Worm (Caenorhabditis elegans) whole organism, L1 larva: ENCODE measurements around the gene B0281.1.
A peak's percentile ranks its signal among the peaks of the same experiment; 100 is the strongest.
"Not testable (repeated sequence)": the region's sequence is repeated elsewhere in the genome, so short reads cannot be mapped to it uniquely, and the experiment has no call there.

ENCODE experiments used
- C04F5.9 ChIP-seq: sonication (generic microtip); optimal IDR thresholded peaks from 2 replicates; lab custom pipeline; 2016; ENCODE audit warnings: missing genetic modification characterization, missing compliant biosample characterization
- C16A3.4 ChIP-seq: fragments of 150-350 bp; optimal IDR thresholded peaks from 2 replicates; lab custom pipeline; 2014; ENCODE audit warnings: missing biosample characterization, missing genetic modification characterization
- ceh-82 ChIP-seq, 3 experiments: fragments of 150-350 bp in 1 of 3; sonication (generic microtip) in 2 of 3; optimal IDR thresholded peaks; 2 replicates each; lab custom pipeline; 2014 to 2017; ENCODE audit warnings: missing biosample characterization in 3 of 3, missing genetic modification characterization in 3 of 3
- ceh-90 ChIP-seq: sonication (generic microtip); optimal IDR thresholded peaks from 2 replicates; lab custom pipeline; 2016; ENCODE audit warnings: missing genetic modification characterization, missing compliant biosample characterization
- dsc-1 ChIP-seq: sonication (generic microtip); optimal IDR thresholded peaks from 2 replicates; lab custom pipeline; 2016; ENCODE audit warnings: mild to moderate bottlenecking, missing genetic modification characterization, missing compliant biosample characterization
- efl-1 ChIP-seq, 4 experiments: fragments of 150-350 bp; optimal IDR thresholded peaks in 3 of 4; peaks in 1 of 4; 1 replicate in 1 of 4; 2 replicates in 3 of 4; lab custom pipeline; 2014; ENCODE audit warnings: missing biosample characterization in 2 of 4, missing genetic modification characterization in 2 of 4, missing genetic modification reagents in 2 of 4
- efl-3 ChIP-seq: fragments of 200-800 bp; sonication (Bioruptor generic); optimal IDR thresholded peaks from 2 replicates; lab custom pipeline; 2018; ENCODE audit warnings: mild to moderate bottlenecking, missing genetic modification characterization, missing compliant biosample characterization
- elt-2 ChIP-seq: sonication (generic microtip); optimal IDR thresholded peaks from 2 replicates; lab custom pipeline; 2016; ENCODE audit warnings: missing genetic modification characterization, mild to moderate bottlenecking, inconsistent platforms, missing compliant biosample characterization, missing genetic modification reagents
- ets-5 ChIP-seq: fragments of 200-800 bp; sonication (Bioruptor generic); IDR thresholded peaks from 2 replicates; pipeline ENCODE4 v1.3.6; 2022; ENCODE audit warnings: missing genetic modification characterization, missing compliant biosample characterization
- fkh-10 ChIP-seq: sonication (generic microtip); optimal IDR thresholded peaks from 2 replicates; lab custom pipeline; 2017; ENCODE audit warnings: missing biosample characterization, missing genetic modification reagents, missing genetic modification characterization
- hlh-4 ChIP-seq: sonication (generic microtip); optimal IDR thresholded peaks from 2 replicates; lab custom pipeline; 2016; ENCODE audit warnings: mild to moderate bottlenecking, missing genetic modification characterization, missing compliant biosample characterization
- isw-1 ChIP-seq: fragments of 200-800 bp; sonication (Bioruptor generic); IDR thresholded peaks from 2 replicates; pipeline ENCODE4 v1.3.6; 2022; ENCODE audit warnings: missing genetic modification characterization, missing compliant biosample characterization
- jun-1 ChIP-seq: fragments of 150-350 bp; optimal IDR thresholded peaks from 2 replicates; lab custom pipeline; 2014; ENCODE audit warnings: missing biosample characterization, missing genetic modification reagents, missing genetic modification characterization
- lin-14 ChIP-seq: fragments of 200-800 bp; sonication (Bioruptor generic); optimal IDR thresholded peaks from 2 replicates; lab custom pipeline; 2018; ENCODE audit warnings: mild to moderate bottlenecking, missing genetic modification characterization, moderate library complexity, missing compliant biosample characterization
- lsy-2 ChIP-seq, 2 experiments: fragments of 150-350 bp; optimal IDR thresholded peaks; 2 replicates each; lab custom pipeline; 2014; ENCODE audit warnings: missing biosample characterization in 2 of 2, missing genetic modification characterization in 2 of 2
- mef-2 ChIP-seq: fragments of 150-350 bp; optimal IDR thresholded peaks from 2 replicates; lab custom pipeline; 2014; ENCODE audit warnings: missing biosample characterization, missing genetic modification characterization
- nhr-11 ChIP-seq: fragments of 150-350 bp; optimal IDR thresholded peaks from 2 replicates; lab custom pipeline; 2014; ENCODE audit warnings: missing biosample characterization, missing genetic modification characterization
- nhr-12 ChIP-seq: sonication (generic microtip); optimal IDR thresholded peaks from 2 replicates; lab custom pipeline; 2017; ENCODE audit warnings: missing biosample characterization, missing genetic modification characterization
- nhr-19 ChIP-seq: fragments of 200-800 bp; sonication (Bioruptor generic); conservative IDR thresholded peaks from 2 replicates; pipeline ENCODE4 v1.3.6; 2022; ENCODE audit warnings: missing genetic modification characterization, missing compliant biosample characterization
- nhr-237 ChIP-seq: fragments of 150-350 bp; optimal IDR thresholded peaks from 2 replicates; lab custom pipeline; 2014; ENCODE audit warnings: missing biosample characterization, missing genetic modification characterization
- nhr-47 ChIP-seq: sonication (generic microtip); optimal IDR thresholded peaks from 2 replicates; lab custom pipeline; 2016; ENCODE audit warnings: mild to moderate bottlenecking, missing genetic modification characterization, moderate library complexity, missing compliant biosample characterization
- nhr-71 ChIP-seq: sonication (generic microtip); optimal IDR thresholded peaks from 2 replicates; lab custom pipeline; 2016; ENCODE audit warnings: mild to moderate bottlenecking, missing genetic modification characterization, moderate library complexity, missing compliant biosample characterization
- nhr-77 ChIP-seq: fragments of 150-350 bp; optimal IDR thresholded peaks from 2 replicates; lab custom pipeline; 2014; ENCODE audit warnings: missing biosample characterization, missing genetic modification characterization
- pag-3 ChIP-seq: sonication (generic microtip); optimal IDR thresholded peaks from 2 replicates; lab custom pipeline; 2017; ENCODE audit warnings: missing genetic modification characterization, mild to moderate bottlenecking, missing compliant biosample characterization, antibody characterized with exemption, borderline replicate concordance; ENCODE audit not compliant: insufficient read depth
- skn-1 ChIP-seq: fragments of 150-350 bp; optimal IDR thresholded peaks from 2 replicates; lab custom pipeline; 2014; ENCODE audit warnings: missing biosample characterization, missing genetic modification characterization
- snu-23 ChIP-seq: sonication (generic microtip); optimal IDR thresholded peaks from 2 replicates; lab custom pipeline; 2016; ENCODE audit warnings: missing genetic modification characterization, missing compliant biosample characterization
- sptf-1 ChIP-seq: fragments of 150-350 bp; optimal IDR thresholded peaks from 2 replicates; lab custom pipeline; 2014; ENCODE audit warnings: missing biosample characterization, missing genetic modification characterization
- swsn-7 ChIP-seq: sonication (generic microtip); optimal IDR thresholded peaks from 2 replicates; lab custom pipeline; 2016; ENCODE audit warnings: missing genetic modification characterization, missing compliant biosample characterization
- unc-86 ChIP-seq: sonication (generic microtip); optimal IDR thresholded peaks from 2 replicates; lab custom pipeline; 2016; ENCODE audit warnings: missing genetic modification characterization, missing compliant biosample characterization
- zip-4 ChIP-seq: fragments of 200-800 bp; sonication (Bioruptor generic); optimal IDR thresholded peaks from 2 replicates; lab custom pipeline; 2018; ENCODE audit warnings: mild to moderate bottlenecking, missing genetic modification characterization, moderate library complexity, missing compliant biosample characterization

Gene B0281.1

ce11 chrII:2282599-2282998 lies 30.3 kb upstream of the B0281.1 start, which contains the start of gene K09F6.9:
TSS of gene K09F6.9 (minus strand) at chrII:2282699.
- TF ChIP-seq hlh-4; C16A3.4 (tag; lab: Kevin White, UChicago); nhr-19 (GFP tag; lab: Robert Waterston, UW): not testable (repeated sequence)

- TF ChIP-seq efl-1 (optimal IDR thresholded peaks at IDR 0.05; lab: Kevin White, UChicago) (no peak), efl-1 (GFP tag; optimal IDR thresholded peaks at IDR 0.05 in 1 of 2; lab: Kevin White, UChicago) (peak in 1 of 2 experiments; percentile 57), dsc-1 (tag; lab: Kevin White, UChicago) (no peak)
Measured at ce11 chrII:2284703-2285102, 28.2 kb upstream of the B0281.1 start.

ce11 chrII:2288798-2289197 lies 24.1 kb upstream of the B0281.1 start, which contains the start of the genes K09F6.10 and K09F6.13:
TSS of gene K09F6.10 (minus strand) at chrII:2288883.
TSS of gene K09F6.13 (plus strand) at chrII:2289114.
- TF ChIP-seq lin-14 (peak; percentile 21), isw-1 (GFP tag; lab: Robert Waterston, UW) (peak; percentile 11; the same call in 1 of the 2 replicates), ets-5 (GFP tag; lab: Robert Waterston, UW) (0 out of 2 replicates have a peak, but pooled peaks have one; percentile 77), fkh-10 (GFP tag; lab: Kevin White, UChicago) (no peak)

ce11 chrII:2289441-2289840 lies 23.4 kb upstream of the B0281.1 start:
- TF ChIP-seq unc-86 (tag; lab: Kevin White, UChicago) (no peak), zip-4 (GFP tag; lab: Kevin White, UChicago) (peak; percentile 92), nhr-237 (tag; lab: Kevin White, UChicago) (no peak), isw-1 (GFP tag; lab: Robert Waterston, UW) (peak; percentile 42), lsy-2 (tag; optimal IDR thresholded peaks at IDR 0.05; lab: Kevin White, UChicago) (peak in 1 of 2 experiments; percentile 10), fkh-10 (GFP tag; lab: Kevin White, UChicago) (no peak), jun-1 (tag; lab: Kevin White, UChicago) (peak; percentile 51), ceh-90 (no peak), nhr-12 (tag; lab: Kevin White, UChicago) (no peak), pag-3 (no peak), skn-1 (peak; percentile 14), ceh-82 (tag; optimal IDR thresholded peaks at IDR 0.05; lab: Kevin White, UChicago) (peak; percentile 35 to 70 (median 61)), nhr-47 (peak; percentile 32), nhr-77 (no peak), mef-2 (tag; lab: Kevin White, UChicago) (no peak), efl-1 (optimal IDR thresholded peaks at IDR 0.05; lab: Kevin White, UChicago) (peak; percentile 27 to 54), efl-1 (GFP tag; optimal IDR thresholded peaks at IDR 0.05 in 1 of 2; lab: Kevin White, UChicago) (peak in 1 of 2 experiments; percentile 39), nhr-71 (peak; percentile 65), lin-14 (peak; percentile 77), sptf-1 (tag; lab: Kevin White, UChicago) (no peak), elt-2 (tag; lab: Kevin White, UChicago) (no peak), swsn-7 (tag; lab: Kevin White, UChicago) (no peak), efl-3 (GFP tag; lab: Kevin White, UChicago) (no peak)

- no peak for TF ChIP-seq snu-23 (GFP tag; lab: Kevin White, UChicago)
Measured at ce11 chrII:2292027-2292426, 20.8 kb upstream of the B0281.1 start, which contains the start of gene K09F6.7. TSS of gene K09F6.7 (minus strand) at chrII:2292127.

ce11 chrII:2292549-2292948 lies 20.3 kb upstream of the B0281.1 start:
- no peak for TF ChIP-seq nhr-11 (tag; lab: Kevin White, UChicago)
- TF ChIP-seq C04F5.9, result no peak
- TF ChIP-seq dsc-1 (tag; lab: Kevin White, UChicago), result no peak
- peak; percentile 5 for TF ChIP-seq elt-2 (tag; lab: Kevin White, UChicago)
- no peak for TF ChIP-seq lsy-2 (tag; optimal IDR thresholded peaks at IDR 0.05; lab: Kevin White, UChicago)
